Worm (Caenorhabditis elegans) whole organism, L1 larva: ENCODE measurements around the gene F53F8.5.

ENCODE experiments used
- aly-2 ChIP-seq: fragments of 150-350 bp; optimal IDR thresholded peaks from 2 replicates; lab custom pipeline; 2014; ENCODE audit warnings: missing biosample characterization, missing genetic modification characterization
- ama-1 ChIP-seq: fragments of 150-350 bp; optimal IDR thresholded peaks from 2 replicates; lab custom pipeline; 2014
- blmp-1 ChIP-seq: fragments of 150-350 bp; optimal IDR thresholded peaks from 2 replicates; lab custom pipeline; 2014; ENCODE audit warnings: missing biosample characterization, missing genetic modification characterization
- elt-3 ChIP-seq, 6 experiments: fragments of 150-350 bp in 1 of 6; sonication (generic microtip); optimal IDR thresholded peaks; 2 replicates each; lab custom pipeline; 2017 to 2018; ENCODE audit warnings: missing biosample characterization in 6 of 6, missing genetic modification characterization in 6 of 6, inconsistent platforms in 1 of 6
- hlh-4 ChIP-seq: sonication (generic microtip); optimal IDR thresholded peaks from 2 replicates; lab custom pipeline; 2016; ENCODE audit warnings: mild to moderate bottlenecking, missing genetic modification characterization, missing compliant biosample characterization
- isw-1 ChIP-seq: fragments of 200-800 bp; sonication (Bioruptor generic); IDR thresholded peaks from 2 replicates; pipeline ENCODE4 v1.3.6; 2022; ENCODE audit warnings: missing genetic modification characterization, missing compliant biosample characterization
- lin-13 ChIP-seq: fragments of 150-350 bp; optimal IDR thresholded peaks from 2 replicates; lab custom pipeline; 2014; ENCODE audit warnings: missing biosample characterization, missing genetic modification reagents, missing genetic modification characterization
- mdl-1 ChIP-seq, 2 experiments: fragments of 150-350 bp; optimal IDR thresholded peaks; 2 replicates each; lab custom pipeline; 2014 to 2017; ENCODE audit warnings: missing biosample characterization in 2 of 2, missing genetic modification characterization in 2 of 2, inconsistent platforms in 1 of 2
- nhr-237 ChIP-seq: fragments of 150-350 bp; optimal IDR thresholded peaks from 2 replicates; lab custom pipeline; 2014; ENCODE audit warnings: missing biosample characterization, missing genetic modification characterization
- nhr-77 ChIP-seq: fragments of 150-350 bp; optimal IDR thresholded peaks from 2 replicates; lab custom pipeline; 2014; ENCODE audit warnings: missing biosample characterization, missing genetic modification characterization
- sox-4 ChIP-seq: sonication (generic microtip); optimal IDR thresholded peaks from 2 replicates; lab custom pipeline; 2016; ENCODE audit warnings: missing genetic modification characterization, missing compliant biosample characterization
- unc-62 ChIP-seq: fragments of 150-350 bp; optimal IDR thresholded peaks from 2 replicates; lab custom pipeline; 2014; ENCODE audit warnings: missing biosample characterization, missing genetic modification reagents, missing genetic modification characterization
- unc-86 ChIP-seq: sonication (generic microtip); optimal IDR thresholded peaks from 2 replicates; lab custom pipeline; 2016; ENCODE audit warnings: missing genetic modification characterization, missing compliant biosample characterization
- unc-98 ChIP-seq: fragments of 200-800 bp; sonication (Bioruptor generic); IDR thresholded peaks from 2 replicates; pipeline ENCODE4 v1.3.6; 2022; ENCODE audit warnings: missing genetic modification characterization, missing compliant biosample characterization

ce11 chrV:20656626-20657025 is 47.2 kb downstream of the F53F8.5 start:
- TF ChIP-seq aly-2 (tag; lab: Kevin White, UChicago) (no peak), hlh-4 (tag; lab: Kevin White, UChicago) (no peak), unc-98 (GFP tag; lab: Robert Waterston, UW) (no peak), mdl-1 (tag; optimal IDR thresholded peaks at IDR 0.05; lab: Kevin White, UChicago) (no peak), nhr-77 (tag; lab: Kevin White, UChicago) (no peak), blmp-1 (no peak), unc-86 (no peak), ama-1 (lab: Kevin White, UChicago) (no peak), unc-62 (no peak), isw-1 (GFP tag; lab: Robert Waterston, UW) (no peak), elt-3 (tag; optimal IDR thresholded peaks at IDR 0.05; lab: Kevin White, UChicago) (no peak), nhr-237 (no peak), sox-4 (tag; lab: Kevin White, UChicago) (no peak), lin-13 (GFP tag; lab: Kevin White, UChicago) (no peak)
